Worm (Caenorhabditis elegans) whole organism, L4 larva: ENCODE results near the gene npp-27.

Source experiments
- F10B5.3 ChIP-seq: sonication (generic microtip); optimal IDR thresholded peaks from 2 replicates; lab custom pipeline; 2016; ENCODE audit warnings: mild to moderate bottlenecking, missing genetic modification characterization, missing compliant biosample characterization
- F26F4.8 ChIP-seq: fragments of 200-800 bp; sonication (Bioruptor generic); conservative IDR thresholded peaks from 2 replicates; pipeline ENCODE4 v1.3.6; 2022; ENCODE audit warnings: missing genetic modification characterization, missing compliant biosample characterization
- F37D6.2 ChIP-seq: sonication (generic microtip); optimal IDR thresholded peaks from 2 replicates; lab custom pipeline; 2016; ENCODE audit warnings: mild to moderate bottlenecking, missing genetic modification characterization, missing compliant biosample characterization
- T20F7.1 ChIP-seq: fragments of 200-800 bp; sonication (Bioruptor generic); optimal IDR thresholded peaks from 2 replicates; lab custom pipeline; 2018; ENCODE audit warnings: mild to moderate bottlenecking, missing genetic modification characterization, missing compliant biosample characterization
- T26A8.4 ChIP-seq: fragments of 200-800 bp; sonication (Bioruptor generic); IDR thresholded peaks from 2 replicates; pipeline ENCODE4 v1.3.6; 2022; ENCODE audit warnings: missing genetic modification characterization, missing compliant biosample characterization
- Y5F2A.4 ChIP-seq: fragments of 200-800 bp; sonication (Bioruptor generic); optimal IDR thresholded peaks from 2 replicates; lab custom pipeline; 2018; ENCODE audit warnings: mild to moderate bottlenecking, missing genetic modification characterization, missing compliant biosample characterization
- ZK337.2 ChIP-seq: fragments of 200-800 bp; sonication (Bioruptor generic); IDR thresholded peaks from 2 replicates; pipeline ENCODE4 v1.3.6; 2022; ENCODE audit warnings: missing genetic modification reagents, missing genetic modification characterization, missing compliant biosample characterization
- ces-1 ChIP-seq: fragments of 150-350 bp; sonication (generic microtip); optimal IDR thresholded peaks from 4 replicates; lab custom pipeline; 2014; ENCODE audit warnings: missing biosample characterization, missing genetic modification reagents, missing genetic modification characterization
- ctbp-1 ChIP-seq: fragments of 200-800 bp; sonication (Bioruptor generic); IDR thresholded peaks from 2 replicates; pipeline ENCODE4 v1.3.6; 2022; ENCODE audit warnings: missing genetic modification reagents, missing genetic modification characterization, missing compliant biosample characterization
- daf-16 ChIP-seq, 3 experiments: sonication (generic microtip); optimal IDR thresholded peaks; 2 replicates each; lab custom pipeline; 2016 to 2017; ENCODE audit warnings: missing genetic modification characterization in 3 of 3, missing genetic modification reagents in 3 of 3, mild to moderate bottlenecking in 2 of 3, missing compliant biosample characterization in 2 of 3, missing biosample characterization in 1 of 3, moderate library complexity in 1 of 3
- dmd-6 ChIP-seq: fragments of 200-800 bp; sonication (Bioruptor generic); IDR thresholded peaks from 2 replicates; pipeline ENCODE4 v1.3.6; 2022; ENCODE audit warnings: missing genetic modification reagents, missing genetic modification characterization, missing compliant biosample characterization
- dpl-1 ChIP-seq: fragments of 150-350 bp; optimal IDR thresholded peaks from 2 replicates; lab custom pipeline; 2014; ENCODE audit warnings: missing biosample characterization, missing genetic modification reagents, missing genetic modification characterization
- dve-1 ChIP-seq: sonication (generic microtip); optimal IDR thresholded peaks from 2 replicates; lab custom pipeline; 2017; ENCODE audit warnings: antibody characterized with exemption, mild to moderate bottlenecking, missing genetic modification characterization, missing compliant biosample characterization; ENCODE audit not compliant: insufficient read depth
- gei-8 ChIP-seq: fragments of 200-800 bp; sonication (Bioruptor generic); optimal IDR thresholded peaks from 2 replicates; lab custom pipeline; 2018; ENCODE audit warnings: mild to moderate bottlenecking, missing genetic modification characterization, missing compliant biosample characterization
- hmg-1.1 ChIP-seq: fragments of 200-800 bp; sonication (Bioruptor generic); IDR thresholded peaks from 2 replicates; pipeline ENCODE4 v1.3.6; 2022; ENCODE audit warnings: missing genetic modification reagents, missing genetic modification characterization, missing compliant biosample characterization
- jun-1 ChIP-seq: fragments of 150-350 bp; optimal IDR thresholded peaks from 2 replicates; lab custom pipeline; 2014; ENCODE audit warnings: missing biosample characterization, missing genetic modification reagents, missing genetic modification characterization
- lin-13 ChIP-seq: fragments of 150-350 bp; optimal IDR thresholded peaks from 2 replicates; lab custom pipeline; 2014; ENCODE audit warnings: missing biosample characterization, missing genetic modification reagents, missing genetic modification characterization
- lin-39 ChIP-seq: fragments of 150-350 bp; optimal IDR thresholded peaks from 2 replicates; lab custom pipeline; 2014; ENCODE audit warnings: missing biosample characterization, missing genetic modification reagents, missing genetic modification characterization
- mep-1 ChIP-seq: fragments of 150-350 bp; sonication (generic microtip); optimal IDR thresholded peaks from 3 replicates; lab custom pipeline; 2014; ENCODE audit warnings: missing biosample characterization, missing genetic modification characterization
- nhr-102 ChIP-seq: sonication (generic microtip); optimal IDR thresholded peaks from 2 replicates; lab custom pipeline; 2016; ENCODE audit warnings: mild to moderate bottlenecking, missing genetic modification characterization, moderate library complexity, missing compliant biosample characterization
- nhr-11 ChIP-seq: fragments of 150-350 bp; optimal IDR thresholded peaks from 2 replicates; lab custom pipeline; 2014; ENCODE audit warnings: missing biosample characterization, missing genetic modification characterization
- nhr-237 ChIP-seq: sonication (generic microtip); optimal IDR thresholded peaks from 2 replicates; lab custom pipeline; 2017; ENCODE audit warnings: missing biosample characterization, missing genetic modification characterization
- nhr-25 ChIP-seq: sonication (generic microtip); optimal IDR thresholded peaks from 2 replicates; lab custom pipeline; 2017; ENCODE audit warnings: missing genetic modification characterization, mild to moderate bottlenecking, missing compliant biosample characterization, antibody characterized with exemption, moderate library complexity, borderline replicate concordance; ENCODE audit not compliant: insufficient read depth
- nhr-28 ChIP-seq: fragments of 150-350 bp; optimal IDR thresholded peaks from 2 replicates; lab custom pipeline; 2014; ENCODE audit warnings: missing biosample characterization, missing genetic modification characterization
- nhr-76 ChIP-seq: fragments of 150-350 bp; optimal IDR thresholded peaks from 2 replicates; lab custom pipeline; 2014; ENCODE audit warnings: missing biosample characterization, missing genetic modification characterization
- pha-4 ChIP-seq, 2 experiments: fragments of 150-350 bp in 1 of 2; fragments of 200-800 bp in 1 of 2; sonication (Bioruptor generic) in 1 of 2; IDR thresholded peaks in 1 of 2; optimal IDR thresholded peaks in 1 of 2; 2 replicates each; pipeline versions ENCODE4 v1.3.6 to Lab custom; 2014 to 2022; ENCODE audit warnings: missing genetic modification characterization in 2 of 2, missing genetic modification reagents in 2 of 2, missing biosample characterization in 1 of 2, missing compliant biosample characterization in 1 of 2
- rbr-2 ChIP-seq: sonication (generic microtip); optimal IDR thresholded peaks from 2 replicates; lab custom pipeline; 2016; ENCODE audit warnings: missing genotype, missing genetic modification characterization, missing compliant biosample characterization
- saeg-2 ChIP-seq: fragments of 200-800 bp; sonication (Bioruptor generic); IDR thresholded peaks from 2 replicates; pipeline ENCODE4 v1.3.6; 2022; ENCODE audit warnings: missing genetic modification reagents, missing genetic modification characterization, missing compliant biosample characterization
- set-16 ChIP-seq: fragments of 200-800 bp; sonication (Bioruptor generic); IDR thresholded peaks from 2 replicates; pipeline ENCODE4 v1.3.6; 2022; ENCODE audit warnings: missing genetic modification reagents, missing genetic modification characterization, missing compliant biosample characterization
- spr-3 ChIP-seq: fragments of 200-800 bp; sonication (Bioruptor generic); optimal IDR thresholded peaks from 2 replicates; lab custom pipeline; 2018; ENCODE audit warnings: mild to moderate bottlenecking, missing genetic modification characterization, missing compliant biosample characterization
- tag-97 ChIP-seq: fragments of 200-800 bp; sonication (Bioruptor generic); IDR thresholded peaks from 2 replicates; pipeline ENCODE4 v1.3.6; 2022; ENCODE audit warnings: missing genetic modification characterization, missing compliant biosample characterization
- tra-1 ChIP-seq: fragments of 200-800 bp; sonication (Bioruptor generic); IDR thresholded peaks from 2 replicates; pipeline ENCODE4 v1.3.6; 2022; ENCODE audit warnings: missing genetic modification reagents, missing genetic modification characterization, missing compliant biosample characterization
- unc-130 ChIP-seq: sonication (generic microtip); optimal IDR thresholded peaks from 2 replicates; lab custom pipeline; 2016; ENCODE audit warnings: missing genetic modification reagents, missing genetic modification characterization, missing compliant biosample characterization
- unc-39 ChIP-seq: sonication (generic microtip); optimal IDR thresholded peaks from 2 replicates; lab custom pipeline; 2017; ENCODE audit warnings: missing biosample characterization, missing genetic modification characterization
- zfp-2 ChIP-seq: sonication (generic microtip); optimal IDR thresholded peaks from 2 replicates; lab custom pipeline; 2016; ENCODE audit warnings: mild to moderate bottlenecking, missing genetic modification characterization, missing compliant biosample characterization
- zfp-3 ChIP-seq: fragments of 200-800 bp; sonication (Bioruptor generic); conservative IDR thresholded peaks from 2 replicates; pipeline ENCODE4 v1.3.6; 2022; ENCODE audit warnings: missing genetic modification reagents, missing genetic modification characterization, missing compliant biosample characterization

The npp-27 gene

ce11 chrIV:7909455-7910141 is 449 bp downstream of the npp-27 start (continued):
- TF ChIP-seq spr-3 (GFP tag; lab: Kevin White, UChicago) (no peak), daf-16 (GFP tag; optimal IDR thresholded peaks at IDR 0.05; lab: Kevin White, UChicago) (no peak), daf-16 (tag; optimal IDR thresholded peaks at IDR 0.05; lab: Kevin White, UChicago) (no peak), rbr-2 (tag; lab: Kevin White, UChicago) (peak; percentile 21), nhr-11 (tag; lab: Kevin White, UChicago) (no peak), nhr-76 (tag; lab: Kevin White, UChicago) (no peak), nhr-237 (no peak), nhr-25 (tag; lab: Kevin White, UChicago) (no peak), T20F7.1 (GFP tag; lab: Kevin White, UChicago) (peak; percentile 14), dpl-1 (no peak), lin-13 (no peak), saeg-2 (GFP tag; lab: Robert Waterston, UW) (no peak), mep-1 (tag; lab: Kevin White, UChicago) (peak; percentile 31), hmg-1.1 (0 out of 2 replicates have a peak, but pooled peaks have one; percentile 33), dve-1 (tag; lab: Kevin White, UChicago) (peak; percentile 2), nhr-28 (tag; lab: Kevin White, UChicago) (no peak), pha-4 (GFP tag; IDR thresholded peaks at IDR 0.05; lab: Robert Waterston, UW) (no peak), pha-4 (tag; optimal IDR thresholded peaks at IDR 0.05; lab: Kevin White, UChicago) (no peak), unc-39 (no peak), F26F4.8 (GFP tag; lab: Robert Waterston, UW) (no peak), gei-8 (GFP tag; lab: Kevin White, UChicago) (no peak), F10B5.3 (tag; lab: Kevin White, UChicago) (no peak), ZK337.2 (GFP tag; lab: Robert Waterston, UW) (no peak), T26A8.4 (no peak), Y5F2A.4 (no peak), zfp-3 (GFP tag; lab: Robert Waterston, UW) (no peak), F37D6.2 (tag; lab: Kevin White, UChicago) (no peak)

ce11 chrIV:7906643-7907042 is 3.4 kb downstream of the npp-27 start:
- no peak for TF ChIP-seq ces-1 (GFP tag; lab: Kevin White, UChicago)
- no peak for TF ChIP-seq tag-97 (GFP tag; lab: Robert Waterston, UW)
- no peak for TF ChIP-seq zfp-3 (GFP tag; lab: Robert Waterston, UW)
- TF ChIP-seq set-16 (GFP tag; lab: Robert Waterston, UW), result no peak
- no peak for TF ChIP-seq jun-1
- TF ChIP-seq ctbp-1 (GFP tag; lab: Robert Waterston, UW), result no peak
- TF ChIP-seq tra-1, result no peak
- TF ChIP-seq dmd-6 (GFP tag; lab: Robert Waterston, UW), result no peak
- no peak for TF ChIP-seq unc-130 (GFP tag; lab: Kevin White, UChicago)
- no peak for TF ChIP-seq saeg-2 (GFP tag; lab: Robert Waterston, UW)
- TF ChIP-seq pha-4 (GFP tag; IDR thresholded peaks at IDR 0.05; lab: Robert Waterston, UW), result no peak
- no peak for TF ChIP-seq pha-4 (tag; optimal IDR thresholded peaks at IDR 0.05; lab: Kevin White, UChicago)
- TF ChIP-seq nhr-102 (tag; lab: Kevin White, UChicago), result no peak
- no peak for TF ChIP-seq lin-39 (tag; lab: Kevin White, UChicago)
- TF ChIP-seq zfp-2 (tag; lab: Kevin White, UChicago), result no peak
- no peak for TF ChIP-seq nhr-25 (tag; lab: Kevin White, UChicago)
